Worm (Caenorhabditis elegans) whole organism, early embryonic: ENCODE measurements around the gene R102.4.

ENCODE experiments used
- ama-1 ChIP-seq: fragments of 150-350 bp; optimal IDR thresholded peaks from 2 replicates; lab custom pipeline; 2014
- ceh-36 ChIP-seq: sonication (generic microtip); optimal IDR thresholded peaks from 2 replicates; lab custom pipeline; 2016; ENCODE audit warnings: missing genetic modification characterization, inconsistent platforms, missing compliant biosample characterization
- ets-7 ChIP-seq: sonication (generic microtip); optimal IDR thresholded peaks from 2 replicates; lab custom pipeline; 2016; ENCODE audit warnings: missing genotype, missing genetic modification characterization, missing compliant biosample characterization
- flt-1 ChIP-seq: fragments of 200-800 bp; sonication (Bioruptor generic); IDR thresholded peaks from 2 replicates; pipeline ENCODE4 v1.3.6; 2022; ENCODE audit warnings: missing genetic modification characterization, missing compliant biosample characterization
- hnd-1 ChIP-seq: sonication (generic microtip); optimal IDR thresholded peaks from 2 replicates; lab custom pipeline; 2016; ENCODE audit warnings: missing genetic modification characterization, missing compliant biosample characterization
- pes-1 ChIP-seq: fragments of 200-800 bp; sonication (Bioruptor generic); IDR thresholded peaks from 2 replicates; pipeline ENCODE4 v1.3.6; 2022; ENCODE audit warnings: missing genetic modification reagents, missing genetic modification characterization, missing compliant biosample characterization
- sea-1 ChIP-seq: fragments of 200-800 bp; sonication (Bioruptor generic); conservative IDR thresholded peaks from 2 replicates; pipeline ENCODE4 v1.3.6; 2022; ENCODE audit warnings: missing genetic modification characterization, missing compliant biosample characterization
- tbx-11 ChIP-seq: fragments of 200-800 bp; sonication (Bioruptor generic); IDR thresholded peaks from 2 replicates; pipeline ENCODE4 v1.3.6; 2022; ENCODE audit warnings: missing genetic modification characterization, missing compliant biosample characterization
- tbx-37 ChIP-seq: fragments of 200-800 bp; sonication (Bioruptor generic); conservative IDR thresholded peaks from 2 replicates; pipeline ENCODE4 v1.3.6; 2022; ENCODE audit warnings: missing genetic modification reagents, missing genetic modification characterization, missing compliant biosample characterization

- TF ChIP-seq ama-1 (lab: Kevin White, UChicago) (no peak), tbx-37 (no peak), hnd-1 (tag; lab: Kevin White, UChicago) (no peak), ets-7 (no peak), ceh-36 (tag; lab: Kevin White, UChicago) (no peak), tbx-11 (GFP tag; lab: Robert Waterston, UW) (no peak), pes-1 (GFP tag; lab: Robert Waterston, UW) (no peak), sea-1 (no peak), flt-1 (GFP tag; lab: Robert Waterston, UW) (no peak)
Observed at ce11 chrIV:10738328-10738727, 43.2 kb upstream of the R102.4 start, which contains the start of gene ssp-34.
